Worm (Caenorhabditis elegans): ENCODE measurements around the gene col-147.

DNA sequence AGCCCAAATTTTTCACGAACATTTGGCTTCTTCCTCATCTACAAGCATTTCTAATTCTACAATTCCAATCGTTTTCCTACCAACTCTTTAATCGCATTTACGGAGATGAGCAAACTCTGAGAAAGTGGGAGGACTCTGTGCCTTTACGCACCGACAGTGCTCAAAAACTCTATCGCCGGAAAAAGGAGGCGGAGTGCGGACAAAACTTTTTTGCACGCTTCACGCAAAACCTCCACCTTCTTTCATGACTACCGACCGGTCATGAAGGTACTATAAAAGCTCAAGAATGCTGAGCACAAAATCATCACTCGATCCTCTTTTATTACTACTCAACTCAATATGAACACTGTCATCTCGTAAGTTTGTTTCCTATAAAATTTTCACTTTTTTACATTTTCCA, 8.0 kb downstream of the col-147 start, which contains the start of gene idpc-4:
- no peak for TF ChIP-seq flt-1 (GFP tag; IDR thresholded peaks at IDR 0.05)
- no peak for TF ChIP-seq ztf-29 (GFP tag; IDR thresholded peaks at IDR 0.05)
